Fruit fly (Drosophila melanogaster) whole organism, embryonic: ENCODE results near the gene Parg.

ENCODE experiments used
- CG10431 ChIP-seq: fragments of 200-800 bp; sonication (Bioruptor generic); optimal IDR thresholded peaks from 3 replicates; lab custom pipeline; 2018; ENCODE audit warnings: missing biosample characterization, mild to moderate bottlenecking, missing genetic modification characterization
- CG11093 ChIP-seq: fragments of 200-800 bp; sonication (Bioruptor generic); IDR thresholded peaks from 3 replicates; pipeline ENCODE4 v1.3.6; 2022; ENCODE audit warnings: missing biosample characterization, missing genetic modification characterization
- CG11504 ChIP-seq: fragments of 200-800 bp; sonication (Bioruptor generic); optimal IDR thresholded peaks from 3 replicates; lab custom pipeline; 2019; ENCODE audit warnings: missing biosample characterization, mild to moderate bottlenecking, missing genetic modification characterization, moderate library complexity
- CG12391 ChIP-seq: fragments of 200-800 bp; sonication (Bioruptor generic); optimal IDR thresholded peaks from 3 replicates; lab custom pipeline; 2018; ENCODE audit warnings: missing biosample characterization, mild to moderate bottlenecking, missing genetic modification characterization, moderate library complexity
- CG13287 ChIP-seq: fragments of 200-800 bp; sonication (Bioruptor generic); IDR thresholded peaks from 2 replicates; pipeline ENCODE4 v1.3.6; 2022; ENCODE audit warnings: missing biosample characterization, missing genetic modification characterization; ENCODE audit not compliant: partially characterized antibody
- CG13894 ChIP-seq: fragments of 200-800 bp; sonication (Bioruptor generic); optimal IDR thresholded peaks from 3 replicates; lab custom pipeline; 2018; ENCODE audit warnings: missing biosample characterization, mild to moderate bottlenecking, missing genetic modification characterization, moderate library complexity
- CG14860 ChIP-seq: fragments of 200-800 bp; sonication (Bioruptor generic); IDR thresholded peaks from 3 replicates; pipeline ENCODE4 v1.3.6; 2022; ENCODE audit warnings: missing biosample characterization, missing genetic modification characterization; ENCODE audit not compliant: partially characterized antibody
- CG16863 ChIP-seq: fragments of 200-800 bp; sonication (Bioruptor generic); optimal IDR thresholded peaks from 3 replicates; lab custom pipeline; 2016; ENCODE audit warnings: missing biosample characterization, missing genetic modification characterization
- CG18011 ChIP-seq: fragments of 200-800 bp; sonication (Bioruptor generic); optimal IDR thresholded peaks from 2 replicates; lab custom pipeline; 2017; ENCODE audit warnings: missing biosample characterization, missing genetic modification characterization, mild to moderate bottlenecking, moderate library complexity, missing genotype
- CG30403 ChIP-seq: fragments of 200-800 bp; sonication (Bioruptor generic); optimal IDR thresholded peaks from 3 replicates; lab custom pipeline; 2016; ENCODE audit warnings: missing biosample characterization, missing genetic modification characterization
- CG31365 ChIP-seq: fragments of 200-800 bp; sonication (Bioruptor generic); optimal IDR thresholded peaks from 2 replicates; lab custom pipeline; 2018; ENCODE audit warnings: missing biosample characterization, mild to moderate bottlenecking, missing genetic modification characterization
- CG3847 ChIP-seq: fragments of 200-800 bp; sonication (Bioruptor generic); IDR thresholded peaks from 2 replicates; pipeline ENCODE4 v1.3.6; 2022; ENCODE audit warnings: missing biosample characterization, missing genetic modification characterization
- CG4328 ChIP-seq: fragments of 200-800 bp; sonication (Bioruptor generic); optimal IDR thresholded peaks from 3 replicates; lab custom pipeline; 2017; ENCODE audit warnings: missing biosample characterization, missing genetic modification reagents, missing genetic modification characterization
- CG4360 ChIP-seq: fragments of 200-800 bp; sonication (Bioruptor generic); IDR thresholded peaks from 2 replicates; pipeline ENCODE4 v1.3.6; 2022; ENCODE audit warnings: missing biosample characterization, missing genetic modification characterization
- CG4424 ChIP-seq: fragments of 200-800 bp; sonication (Bioruptor generic); optimal IDR thresholded peaks from 3 replicates; lab custom pipeline; 2016; ENCODE audit warnings: missing biosample characterization, missing genetic modification characterization
- CG4854 ChIP-seq: fragments of 200-800 bp; sonication (Bioruptor generic); optimal IDR thresholded peaks from 2 replicates; lab custom pipeline; 2016; ENCODE audit warnings: missing biosample characterization, missing genetic modification characterization, inconsistent platforms
- CG6254 ChIP-seq: fragments of 200-800 bp; sonication (Bioruptor generic); optimal IDR thresholded peaks from 3 replicates; lab custom pipeline; 2017; ENCODE audit warnings: mild to moderate bottlenecking, missing biosample characterization, missing genetic modification reagents, missing genetic modification characterization
- CG6791 ChIP-seq: fragments of 200-800 bp; sonication (Bioruptor generic); IDR thresholded peaks from 3 replicates; pipeline ENCODE4 v1.3.6; 2022; ENCODE audit warnings: missing biosample characterization, missing genetic modification characterization; ENCODE audit not compliant: partially characterized antibody
- CG8924 ChIP-seq: fragments of 200-800 bp; optimal IDR thresholded peaks from 3 replicates; lab custom pipeline; 2019; ENCODE audit warnings: missing biosample characterization, mild to moderate bottlenecking, missing genetic modification characterization, moderate library complexity
- CG9727 ChIP-seq: fragments of 200-800 bp; sonication (Bioruptor generic); optimal IDR thresholded peaks from 3 replicates; lab custom pipeline; 2017; ENCODE audit warnings: missing biosample characterization, mild to moderate bottlenecking, missing genetic modification characterization
- CG9817 ChIP-seq: fragments of 200-800 bp; sonication (Bioruptor generic); optimal IDR thresholded peaks from 2 replicates; lab custom pipeline; 2018; ENCODE audit warnings: missing biosample characterization, mild to moderate bottlenecking, missing genetic modification characterization, moderate library complexity
- Dp ChIP-seq: fragments of 200-800 bp; sonication (Bioruptor generic); optimal IDR thresholded peaks from 2 replicates; lab custom pipeline; 2018; ENCODE audit warnings: missing biosample characterization, mild to moderate bottlenecking, missing genetic modification characterization, moderate library complexity
- Fer2 ChIP-seq: fragments of 200-800 bp; sonication (Bioruptor generic); optimal IDR thresholded peaks from 2 replicates; lab custom pipeline; 2018; ENCODE audit warnings: missing biosample characterization, mild to moderate bottlenecking, missing genetic modification characterization, moderate library complexity
- Gug ChIP-seq: fragments of 200-800 bp; sonication (Bioruptor generic); IDR thresholded peaks from 4 replicates; pipeline ENCODE4 v1.3.6; 2022; ENCODE audit warnings: missing biosample characterization, missing genetic modification characterization
- Opbp ChIP-seq: fragments of 200-800 bp; sonication (Bioruptor generic); IDR thresholded peaks from 3 replicates; pipeline ENCODE4 v1.3.6; 2022; ENCODE audit warnings: missing biosample characterization, missing genetic modification characterization; ENCODE audit not compliant: partially characterized antibody
- Optix ChIP-seq: fragments of 200-800 bp; sonication (Bioruptor generic); IDR thresholded peaks from 3 replicates; pipeline ENCODE4 v1.3.6; 2022; ENCODE audit warnings: missing biosample characterization, missing genetic modification characterization
- Poxn ChIP-seq: fragments of 200-800 bp; sonication (Bioruptor generic); IDR thresholded peaks from 2 replicates; pipeline ENCODE4 v1.3.6; 2022; ENCODE audit warnings: missing biosample characterization, missing genetic modification characterization
- Sry-δ ChIP-seq: fragments of 200-800 bp; sonication (Bioruptor generic); optimal IDR thresholded peaks from 2 replicates; lab custom pipeline; 2016; ENCODE audit warnings: missing biosample characterization, missing genetic modification characterization
- Taf1 ChIP-seq: fragments of 200-800 bp; sonication (Bioruptor generic); IDR thresholded peaks from 2 replicates; pipeline ENCODE4 v1.3.6; 2022; ENCODE audit warnings: missing biosample characterization, missing genetic modification characterization
- Usf ChIP-seq: fragments of 200-800 bp; sonication (Bioruptor generic); optimal IDR thresholded peaks from 2 replicates; lab custom pipeline; 2017; ENCODE audit warnings: missing genotype, missing biosample characterization, missing genetic modification characterization
- abd-A ChIP-seq: fragments of 200-800 bp; sonication (Bioruptor generic); optimal IDR thresholded peaks from 3 replicates; lab custom pipeline; 2019; ENCODE audit warnings: missing biosample characterization, mild to moderate bottlenecking, missing genetic modification characterization, moderate library complexity
- bab2 ChIP-seq: fragments of 200-800 bp; sonication (Bioruptor generic); optimal IDR thresholded peaks from 2 replicates; lab custom pipeline; 2016; ENCODE audit warnings: missing biosample characterization, missing genetic modification characterization
- br ChIP-seq: fragments of >200 bp; optimal IDR thresholded peaks from 2 replicates; lab custom pipeline; 2017
- corto ChIP-seq: fragments of 200-800 bp; sonication (Bioruptor generic); optimal IDR thresholded peaks from 2 replicates; lab custom pipeline; 2016; ENCODE audit warnings: missing biosample characterization, mild to moderate bottlenecking, missing genetic modification characterization, moderate library complexity
- croc ChIP-seq: fragments of 200-800 bp; sonication (Bioruptor generic); conservative IDR thresholded peaks from 3 replicates; pipeline ENCODE4 v1.3.6; 2022; ENCODE audit warnings: missing biosample characterization, missing genetic modification characterization
- crol ChIP-seq: fragments of 200-800 bp; sonication (Bioruptor generic); IDR thresholded peaks from 2 replicates; pipeline ENCODE4 v1.3.6; 2022; ENCODE audit warnings: missing biosample characterization, missing genetic modification characterization
- eyg ChIP-seq: fragments of 200-800 bp; sonication (Bioruptor generic); optimal IDR thresholded peaks from 3 replicates; lab custom pipeline; 2016; ENCODE audit warnings: missing biosample characterization, missing genetic modification characterization
- gcm2 ChIP-seq: fragments of 200-800 bp; sonication (Bioruptor generic); optimal IDR thresholded peaks from 2 replicates; lab custom pipeline; 2016; ENCODE audit warnings: missing biosample characterization, missing genetic modification characterization
- jumu ChIP-seq: fragments of 200-800 bp; sonication (Bioruptor generic); optimal IDR thresholded peaks from 3 replicates; lab custom pipeline; 2016; ENCODE audit warnings: missing biosample characterization, missing genetic modification characterization
- ken ChIP-seq: fragments of 200-800 bp; sonication (Bioruptor generic); IDR thresholded peaks from 3 replicates; pipeline ENCODE4 v1.3.6; 2022; ENCODE audit warnings: missing biosample characterization, missing genetic modification characterization
- nom ChIP-seq: fragments of 200-800 bp; sonication (Bioruptor generic); optimal IDR thresholded peaks from 2 replicates; lab custom pipeline; 2017; ENCODE audit warnings: missing biosample characterization, missing genetic modification characterization, mild to moderate bottlenecking, moderate library complexity, missing genetic modification reagents
- odd ChIP-seq: fragments of 200-800 bp; sonication (Bioruptor generic); optimal IDR thresholded peaks from 2 replicates; lab custom pipeline; 2017; ENCODE audit warnings: missing biosample characterization, mild to moderate bottlenecking, missing genetic modification characterization
- onecut ChIP-seq: fragments of 200-800 bp; sonication (Bioruptor generic); IDR thresholded peaks from 2 replicates; pipeline ENCODE4 v1.3.6; 2022; ENCODE audit warnings: missing biosample characterization, missing genetic modification characterization
- phol ChIP-seq: fragments of 200-800 bp; sonication (Bioruptor generic); optimal IDR thresholded peaks from 3 replicates; lab custom pipeline; 2018; ENCODE audit warnings: missing biosample characterization, mild to moderate bottlenecking, missing genetic modification characterization, moderate library complexity
- run ChIP-seq: fragments of 200-800 bp; sonication (Bioruptor generic); optimal IDR thresholded peaks from 3 replicates; lab custom pipeline; 2018; ENCODE audit warnings: missing biosample characterization, mild to moderate bottlenecking, missing genetic modification characterization
- sisA ChIP-seq: fragments of 200-800 bp; sonication (Bioruptor generic); IDR thresholded peaks from 2 replicates; pipeline ENCODE4 v1.3.6; 2022; ENCODE audit warnings: missing biosample characterization, missing genetic modification characterization
- tup ChIP-seq: fragments of 200-800 bp; sonication (Bioruptor generic); optimal IDR thresholded peaks from 2 replicates; lab custom pipeline; 2016; ENCODE audit warnings: missing biosample characterization, mild to moderate bottlenecking, missing genetic modification characterization, moderate library complexity
- usp ChIP-seq: fragments of >200 bp; optimal IDR thresholded peaks from 2 replicates; lab custom pipeline; 2017; ENCODE audit warnings: missing biosample characterization, missing genetic modification characterization

The Parg gene

DNA sequence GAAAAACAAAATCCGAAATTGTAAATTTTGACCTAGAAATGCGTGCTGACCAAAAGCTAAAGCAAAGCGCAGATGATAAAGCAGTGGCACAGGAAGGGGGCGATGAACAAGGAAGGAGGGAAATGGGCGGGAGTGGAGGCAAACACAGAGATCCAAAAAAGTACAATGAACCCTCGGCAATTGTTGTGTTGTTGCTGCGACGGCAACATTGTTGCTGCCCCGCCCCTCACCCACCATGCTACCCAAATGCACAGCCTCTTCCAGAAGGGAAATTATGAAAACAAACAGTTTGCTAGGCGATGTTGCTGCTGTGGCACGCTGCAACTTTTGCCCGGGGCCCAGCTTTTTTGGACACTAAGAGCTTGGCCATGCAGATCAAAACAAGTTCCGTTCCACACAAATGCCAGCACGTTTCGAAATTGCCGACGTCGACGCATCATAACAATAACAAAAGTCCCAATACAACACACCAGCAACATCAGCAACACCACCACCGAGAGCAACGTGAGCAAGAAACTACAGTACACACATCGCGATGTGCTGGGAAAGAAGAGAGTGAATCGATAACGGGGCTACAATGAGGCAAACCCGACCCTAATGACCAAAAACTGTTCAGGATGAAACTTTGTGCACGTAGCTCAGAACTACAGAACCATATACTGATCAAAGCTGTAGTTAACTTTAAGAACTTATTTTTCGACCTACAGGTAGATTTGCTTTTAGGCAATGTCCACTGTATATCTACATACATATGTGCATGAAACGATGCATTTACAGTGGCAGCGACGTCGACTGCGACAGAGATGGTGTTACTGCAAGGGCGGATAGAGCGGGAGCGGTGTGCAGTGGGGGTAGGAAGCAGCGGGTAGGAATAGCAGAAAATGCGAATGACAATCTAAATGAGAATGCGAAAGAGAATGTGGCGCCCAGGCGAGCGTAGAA, 15.4 kb upstream of the Parg start (continued):
- TF ChIP-seq CG12391 = peak; percentile 72
- no peak for TF ChIP-seq odd (GFP tag; lab: Kevin White, UChicago)
- TF ChIP-seq CG8924 (tag; lab: Kevin White, UChicago) = peak; percentile 73
- TF ChIP-seq CG13894 = no peak
- peak; percentile 67 for TF ChIP-seq jumu (GFP tag; lab: Kevin White, UChicago)
- no peak for TF ChIP-seq CG14860 (GFP tag; lab: Robert Waterston, UW)
- no peak for TF ChIP-seq Sry-δ (GFP tag; lab: Kevin White, UChicago)
- TF ChIP-seq CG11093 (GFP tag; lab: Robert Waterston, UW) = peak; percentile 55; the same call in 2 of the 3 replicates
- no peak for TF ChIP-seq CG6791
- TF ChIP-seq CG9727 (GFP tag; lab: Kevin White, UChicago) = peak; percentile 34
- TF ChIP-seq tup (GFP tag; lab: Kevin White, UChicago) = no peak
- no peak for TF ChIP-seq CG13287
- peak; percentile 18 for TF ChIP-seq CG18011 (GFP tag; lab: Kevin White, UChicago)
- peak; percentile 52 for TF ChIP-seq run (tag; lab: Kevin White, UChicago)
- no peak for TF ChIP-seq br (lab: Kevin White, UChicago)
- peak; percentile 24 for TF ChIP-seq CG31365 (tag; lab: Kevin White, UChicago)
- peak; percentile 56 for TF ChIP-seq CG30403 (GFP tag; lab: Kevin White, UChicago)
- peak; percentile 70 for TF ChIP-seq croc (GFP tag; lab: Robert Waterston, UW)
- no peak for TF ChIP-seq Opbp
- no peak for TF ChIP-seq Usf (GFP tag; lab: Kevin White, UChicago)
- TF ChIP-seq CG4328 = peak; percentile 26
- peak; percentile 57 for TF ChIP-seq CG9817 (tag; lab: Kevin White, UChicago)
- TF ChIP-seq nom (GFP tag; lab: Kevin White, UChicago) = peak; percentile 88
- no peak for TF ChIP-seq Taf1 (GFP tag; lab: Robert Waterston, UW)
- TF ChIP-seq CG4360 (GFP tag; lab: Robert Waterston, UW) = peak; percentile 33; the same call in 1 of the 2 replicates
- TF ChIP-seq bab2 (GFP tag; lab: Kevin White, UChicago) = peak; percentile 36
- TF ChIP-seq ken = peak; percentile 78
- TF ChIP-seq CG3847 (GFP tag; lab: Robert Waterston, UW) = peak; percentile 30; the same call in 1 of the 2 replicates
- TF ChIP-seq CG11504 (tag; lab: Kevin White, UChicago) = peak; percentile 96
- TF ChIP-seq onecut (GFP tag; lab: Robert Waterston, UW) = peak; percentile 82
- peak; percentile 79 for TF ChIP-seq corto
- peak; percentile 10 for TF ChIP-seq CG10431 (GFP tag; lab: Kevin White, UChicago)
- peak; percentile 74 for TF ChIP-seq sisA (GFP tag; lab: Robert Waterston, UW)
- TF ChIP-seq eyg (GFP tag; lab: Kevin White, UChicago) = no peak
- TF ChIP-seq Dp (GFP tag; lab: Kevin White, UChicago) = no peak
- TF ChIP-seq gcm2 = peak; percentile 17
- peak; percentile 68 for TF ChIP-seq CG6254 (GFP tag; lab: Kevin White, UChicago)
- TF ChIP-seq CG4854 (GFP tag; lab: Kevin White, UChicago) = peak; percentile 26
- TF ChIP-seq phol (tag; lab: Kevin White, UChicago) = peak; percentile 77
- no peak for TF ChIP-seq usp (GFP tag; lab: Kevin White, UChicago)
- TF ChIP-seq Gug (GFP tag; lab: Robert Waterston, UW) = peak; percentile 76; the same call in 3 of the 4 replicates
- peak; percentile 66 for TF ChIP-seq abd-A (tag; lab: Kevin White, UChicago)
- no peak for TF ChIP-seq Fer2 (tag; lab: Kevin White, UChicago)
- peak; percentile 66 for TF ChIP-seq CG16863 (GFP tag; lab: Kevin White, UChicago)
- no peak for TF ChIP-seq Poxn (GFP tag; lab: Robert Waterston, UW)
- TF ChIP-seq Optix (GFP tag; lab: Robert Waterston, UW) = peak; percentile 67; the same call in 1 of the 3 replicates
- TF ChIP-seq CG4424 (GFP tag; lab: Kevin White, UChicago) = peak; percentile 62
- TF ChIP-seq crol (GFP tag; lab: Robert Waterston, UW) = peak; percentile 91
